Fruit fly (Drosophila melanogaster): Measurements from ENCODE around the gene CG4364.

DNA sequence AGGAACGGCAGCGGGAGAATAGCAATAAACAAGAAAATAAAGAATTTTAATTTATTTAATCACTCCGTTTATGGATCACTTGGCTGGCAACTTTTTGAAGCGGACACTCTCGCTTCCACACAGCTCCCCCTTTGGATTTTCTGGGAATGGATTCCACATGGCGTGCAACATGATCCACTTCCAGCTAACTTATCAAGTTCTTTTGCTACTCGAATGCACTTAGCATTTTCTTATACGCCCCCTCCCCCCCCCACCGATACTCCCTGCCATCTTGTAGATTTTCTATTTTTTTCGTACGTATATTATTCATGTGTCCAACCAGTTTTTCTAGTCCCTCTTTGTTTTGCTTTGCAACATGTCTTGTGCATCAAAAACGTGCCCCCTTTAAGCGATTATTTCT, 6.7 kb downstream of the CG4364 start:
- TF ChIP-seq psq (optimal IDR thresholded peaks at IDR 0.05) (no peak), pan (optimal IDR thresholded peaks at IDR 0.05) (no peak)

All from whole organism.